Worm (Caenorhabditis elegans) whole organism, L4 larva: Measurements from ENCODE around the gene abhd-3.2.

Experiments
- D1046.2 ChIP-seq: fragments of 200-800 bp; sonication (Bioruptor generic); IDR thresholded peaks from 2 replicates; pipeline ENCODE4 v1.3.6; 2022; ENCODE audit warnings: missing genetic modification characterization, missing compliant biosample characterization
- F44E2.7 ChIP-seq: fragments of 200-800 bp; sonication (Bioruptor generic); IDR thresholded peaks from 2 replicates; pipeline ENCODE4 v2.1.2; 2022; ENCODE audit warnings: missing genetic modification characterization, missing compliant biosample characterization
- Y5F2A.4 ChIP-seq: fragments of 200-800 bp; sonication (Bioruptor generic); optimal IDR thresholded peaks from 2 replicates; lab custom pipeline; 2018; ENCODE audit warnings: mild to moderate bottlenecking, missing genetic modification characterization, missing compliant biosample characterization
- ZK546.5 ChIP-seq, 2 experiments: sonication (generic microtip); optimal IDR thresholded peaks; 2 replicates each; lab custom pipeline; 2017; ENCODE audit warnings: missing biosample characterization in 2 of 2, missing genetic modification characterization in 2 of 2
- aha-1 ChIP-seq: fragments of 150-350 bp; peaks from one replicate; lab custom pipeline; 2014; ENCODE audit warnings: missing biosample characterization, missing genetic modification characterization
- aly-2 ChIP-seq: sonication (generic microtip); optimal IDR thresholded peaks from 2 replicates; lab custom pipeline; 2018; ENCODE audit warnings: missing biosample characterization, missing genetic modification characterization
- attf-4 ChIP-seq: sonication (generic microtip); optimal IDR thresholded peaks from 3 replicates; lab custom pipeline; 2017; ENCODE audit warnings: missing biosample characterization, missing genetic modification characterization
- ceh-20 ChIP-seq: fragments of 200-800 bp; sonication (Bioruptor generic); IDR thresholded peaks from 2 replicates; pipeline ENCODE4 v1.3.6; 2022; ENCODE audit warnings: missing genetic modification reagents, missing genetic modification characterization, missing compliant biosample characterization
- ceh-32 ChIP-seq: sonication (generic microtip); optimal IDR thresholded peaks from 2 replicates; lab custom pipeline; 2016; ENCODE audit warnings: mild to moderate bottlenecking, missing genetic modification characterization, missing compliant biosample characterization; ENCODE audit not compliant: poor library complexity
- ctbp-1 ChIP-seq: fragments of 200-800 bp; sonication (Bioruptor generic); IDR thresholded peaks from 2 replicates; pipeline ENCODE4 v1.3.6; 2022; ENCODE audit warnings: missing genetic modification reagents, missing genetic modification characterization, missing compliant biosample characterization
- daf-19 ChIP-seq: fragments of 200-800 bp; sonication (Bioruptor generic); conservative IDR thresholded peaks from 2 replicates; pipeline ENCODE4 v1.3.6; 2022; ENCODE audit warnings: missing genetic modification characterization, missing compliant biosample characterization
- dmd-6 ChIP-seq: fragments of 200-800 bp; sonication (Bioruptor generic); IDR thresholded peaks from 2 replicates; pipeline ENCODE4 v1.3.6; 2022; ENCODE audit warnings: missing genetic modification reagents, missing genetic modification characterization, missing compliant biosample characterization
- dve-1 ChIP-seq: sonication (generic microtip); optimal IDR thresholded peaks from 2 replicates; lab custom pipeline; 2017; ENCODE audit warnings: antibody characterized with exemption, mild to moderate bottlenecking, missing genetic modification characterization, missing compliant biosample characterization; ENCODE audit not compliant: insufficient read depth
- egl-27 ChIP-seq: sonication (generic microtip); optimal IDR thresholded peaks from 3 replicates; lab custom pipeline; 2017; ENCODE audit warnings: missing biosample characterization, missing genetic modification reagents, missing genetic modification characterization
- fkh-10 ChIP-seq: fragments of 150-350 bp; optimal IDR thresholded peaks from 2 replicates; lab custom pipeline; 2014; ENCODE audit warnings: missing biosample characterization, missing genetic modification reagents, missing genetic modification characterization
- hlh-11 ChIP-seq: fragments of 200-800 bp; sonication (Bioruptor generic); optimal IDR thresholded peaks from 2 replicates; lab custom pipeline; 2018; ENCODE audit warnings: mild to moderate bottlenecking, missing genetic modification characterization, missing compliant biosample characterization
- hlh-30 ChIP-seq: sonication (generic microtip); optimal IDR thresholded peaks from 2 replicates; lab custom pipeline; 2017; ENCODE audit warnings: antibody characterized with exemption, mild to moderate bottlenecking, missing genetic modification characterization, missing compliant biosample characterization; ENCODE audit not compliant: insufficient read depth
- hmg-1.1 ChIP-seq: fragments of 200-800 bp; sonication (Bioruptor generic); IDR thresholded peaks from 2 replicates; pipeline ENCODE4 v1.3.6; 2022; ENCODE audit warnings: missing genetic modification reagents, missing genetic modification characterization, missing compliant biosample characterization
- jun-1 ChIP-seq: fragments of 150-350 bp; optimal IDR thresholded peaks from 2 replicates; lab custom pipeline; 2014; ENCODE audit warnings: missing biosample characterization, missing genetic modification reagents, missing genetic modification characterization
- lin-29 ChIP-seq: fragments of 200-800 bp; sonication (Bioruptor generic); IDR thresholded peaks from 2 replicates; pipeline ENCODE4 v1.3.6; 2022; ENCODE audit warnings: missing genetic modification reagents, missing genetic modification characterization, missing compliant biosample characterization
- lsy-2 ChIP-seq, 2 experiments: fragments of 150-350 bp in 1 of 2; sonication (generic microtip) in 1 of 2; optimal IDR thresholded peaks; 2 replicates each; lab custom pipeline; 2014 to 2017; ENCODE audit warnings: missing biosample characterization in 2 of 2, missing genetic modification characterization in 2 of 2
- mdt-29 ChIP-seq: fragments of 200-800 bp; sonication (Bioruptor generic); IDR thresholded peaks from 2 replicates; pipeline ENCODE4 v1.3.6; 2022; ENCODE audit warnings: missing genetic modification reagents, missing genetic modification characterization, missing compliant biosample characterization
- mep-1 ChIP-seq: fragments of 150-350 bp; sonication (generic microtip); optimal IDR thresholded peaks from 3 replicates; lab custom pipeline; 2014; ENCODE audit warnings: missing biosample characterization, missing genetic modification characterization
- nhr-237 ChIP-seq: sonication (generic microtip); optimal IDR thresholded peaks from 2 replicates; lab custom pipeline; 2017; ENCODE audit warnings: missing biosample characterization, missing genetic modification characterization
- nhr-28 ChIP-seq: fragments of 150-350 bp; optimal IDR thresholded peaks from 2 replicates; lab custom pipeline; 2014; ENCODE audit warnings: missing biosample characterization, missing genetic modification characterization
- nhr-42 ChIP-seq: fragments of 200-800 bp; sonication (Bioruptor generic); IDR thresholded peaks from 2 replicates; pipeline ENCODE4 v1.3.6; 2022; ENCODE audit warnings: missing genetic modification characterization, missing compliant biosample characterization
- pha-4 ChIP-seq, 2 experiments: fragments of 150-350 bp in 1 of 2; fragments of 200-800 bp in 1 of 2; sonication (Bioruptor generic) in 1 of 2; IDR thresholded peaks in 1 of 2; optimal IDR thresholded peaks in 1 of 2; 2 replicates each; pipeline versions ENCODE4 v1.3.6 to Lab custom; 2014 to 2022; ENCODE audit warnings: missing genetic modification characterization in 2 of 2, missing genetic modification reagents in 2 of 2, missing biosample characterization in 1 of 2, missing compliant biosample characterization in 1 of 2
- rbr-2 ChIP-seq: sonication (generic microtip); optimal IDR thresholded peaks from 2 replicates; lab custom pipeline; 2016; ENCODE audit warnings: missing genotype, missing genetic modification characterization, missing compliant biosample characterization
- set-16 ChIP-seq: fragments of 200-800 bp; sonication (Bioruptor generic); IDR thresholded peaks from 2 replicates; pipeline ENCODE4 v1.3.6; 2022; ENCODE audit warnings: missing genetic modification reagents, missing genetic modification characterization, missing compliant biosample characterization
- snpc-4 ChIP-seq: fragments of 150-350 bp; optimal IDR thresholded peaks from 2 replicates; lab custom pipeline; 2014; ENCODE audit warnings: missing biosample characterization, missing genetic modification characterization
- unc-39 ChIP-seq: sonication (generic microtip); optimal IDR thresholded peaks from 2 replicates; lab custom pipeline; 2017; ENCODE audit warnings: missing biosample characterization, missing genetic modification characterization
- unc-62 ChIP-seq, 3 experiments: fragments of 150-350 bp in 1 of 3; sonication (generic microtip); optimal IDR thresholded peaks in 2 of 3; peaks in 1 of 3; 1 replicate in 1 of 3; 2 replicates in 2 of 3; lab custom pipeline; 2014 to 2017; ENCODE audit warnings: missing biosample characterization in 3 of 3, missing genetic modification characterization in 3 of 3, missing genetic modification reagents in 3 of 3, missing genotype in 1 of 3

Gene abhd-3.2

ce11 chrX:938269-938883, 39.4 kb downstream of the abhd-3.2 start, which contains the start of gene F53H8.3 (continued):
- no peak for TF ChIP-seq daf-19 (GFP tag; lab: Robert Waterston, UW)

ce11 chrX:936013-936412, 41.8 kb downstream of the abhd-3.2 start:
- TF ChIP-seq pha-4 (GFP tag; IDR thresholded peaks at IDR 0.05; lab: Robert Waterston, UW) (no peak), pha-4 (tag; optimal IDR thresholded peaks at IDR 0.05; lab: Kevin White, UChicago) (no peak), snpc-4 (tag; lab: Kevin White, UChicago) (peak; percentile 30), ceh-32 (tag; lab: Kevin White, UChicago) (no peak)

ce11 chrX:933504-933903, 44.3 kb downstream of the abhd-3.2 start, which contains the start of gene F35H12.1:
Gene F35H12.1 (plus strand): TSS chrX:933804.
- TF ChIP-seq egl-27 (tag; lab: Kevin White, UChicago) (no peak), fkh-10 (GFP tag; lab: Kevin White, UChicago) (peak; percentile 58), mep-1 (tag; lab: Kevin White, UChicago) (no peak)

- TF ChIP-seq ceh-20 (GFP tag; lab: Robert Waterston, UW) (0 out of 2 replicates have a peak, but pooled peaks have one; percentile 13), set-16 (GFP tag; lab: Robert Waterston, UW) (0 out of 2 replicates have a peak, but pooled peaks have one; percentile 36), fkh-10 (GFP tag; lab: Kevin White, UChicago) (peak; percentile 55), lsy-2 (tag; optimal IDR thresholded peaks at IDR 0.05; lab: Kevin White, UChicago) (peak in 1 of 2 experiments; percentile 10), hmg-1.1 (peak; percentile 33; the same call in 1 of the 2 replicates), mep-1 (tag; lab: Kevin White, UChicago) (peak; percentile 13), D1046.2 (GFP tag; lab: Robert Waterston, UW) (no peak), ctbp-1 (GFP tag; lab: Robert Waterston, UW) (0 out of 2 replicates have a peak, but pooled peaks have one; percentile 49), aly-2 (tag; lab: Kevin White, UChicago) (no peak), rbr-2 (tag; lab: Kevin White, UChicago) (peak; percentile 44), unc-62 (GFP tag; optimal IDR thresholded peaks at IDR 0.05 in 1 of 2; lab: Kevin White, UChicago) (peak in 1 of 2 experiments; percentile 63), unc-62 (tag; optimal IDR thresholded peaks at IDR 0.05; lab: Kevin White, UChicago) (no peak)
These were observed 44.9 kb downstream of the abhd-3.2 start for ce11 chrX:932874-933273.

ce11 chrX:927632-928031, 50.2 kb downstream of the abhd-3.2 start:
- TF ChIP-seq hlh-30 (tag; lab: Kevin White, UChicago): peak; percentile 76
- no peak for TF ChIP-seq F44E2.7 (GFP tag; lab: Robert Waterston, UW)
- TF ChIP-seq nhr-28 (tag; lab: Kevin White, UChicago): peak; percentile 17
- no peak for TF ChIP-seq ceh-20 (GFP tag; lab: Robert Waterston, UW)
- TF ChIP-seq attf-4 (tag; lab: Kevin White, UChicago): no peak
- no peak for TF ChIP-seq aha-1 (tag; lab: Kevin White, UChicago)
- no peak for TF ChIP-seq Y5F2A.4 (GFP tag; lab: Kevin White, UChicago)
- TF ChIP-seq ZK546.5 (tag; optimal IDR thresholded peaks at IDR 0.05; lab: Kevin White, UChicago): no peak
- TF ChIP-seq nhr-42 (GFP tag; lab: Robert Waterston, UW): no peak
- TF ChIP-seq hlh-11 (tag; lab: Kevin White, UChicago): peak; percentile 53
- peak in 1 of 2 experiments; percentile 10 for TF ChIP-seq lsy-2 (tag; optimal IDR thresholded peaks at IDR 0.05; lab: Kevin White, UChicago)
- no peak for TF ChIP-seq jun-1
- no peak for TF ChIP-seq pha-4 (GFP tag; IDR thresholded peaks at IDR 0.05; lab: Robert Waterston, UW)
- TF ChIP-seq pha-4 (tag; optimal IDR thresholded peaks at IDR 0.05; lab: Kevin White, UChicago): peak; percentile 56
- TF ChIP-seq dmd-6: no peak
- no peak for TF ChIP-seq mdt-29
- TF ChIP-seq nhr-237 (tag; lab: Kevin White, UChicago): no peak
- no peak for TF ChIP-seq unc-39 (tag; lab: Kevin White, UChicago)
- TF ChIP-seq dve-1 (tag; lab: Kevin White, UChicago): peak; percentile 12
- no peak for TF ChIP-seq lin-29 (GFP tag; lab: Robert Waterston, UW)
- TF ChIP-seq, all 104 proteins: peak for 6
